Worm (Caenorhabditis elegans): ENCODE measurements around the gene F44F4.3.
A peak's percentile ranks its signal among the peaks of the same experiment; 100 is the strongest.

Gene F44F4.3

DNA sequence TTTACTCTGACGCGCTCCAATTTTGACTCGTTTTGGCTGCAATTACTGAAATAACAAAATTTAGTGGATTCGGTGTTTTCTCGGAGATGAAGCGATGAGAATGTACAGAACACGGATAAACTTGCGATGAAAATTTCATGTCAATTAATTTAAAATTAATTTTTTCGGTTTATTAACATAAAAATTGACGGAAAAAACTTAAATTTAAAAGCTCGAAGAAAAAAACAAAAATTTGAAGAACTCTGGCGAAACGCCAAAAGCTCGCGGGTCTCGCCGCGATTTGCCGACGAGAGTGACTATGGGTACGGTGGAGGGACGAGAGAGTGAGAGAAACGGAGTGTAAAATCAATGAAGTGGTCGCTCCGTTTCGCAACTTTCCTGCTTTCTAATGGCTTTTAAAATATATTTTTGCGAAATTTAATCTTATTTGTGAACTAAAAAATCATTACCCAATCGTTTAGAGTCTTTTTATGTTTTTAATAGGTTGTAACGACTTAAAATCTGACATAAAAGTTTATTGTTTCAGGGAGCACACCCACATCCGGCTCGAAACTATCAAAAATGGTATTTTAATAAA is 17.0 kb downstream of the F44F4.3 start, which contains the start of the genes gmps-1 and cap-2:
Gene gmps-1, minus strand, starts transcription at position 51 of the 577 bp plus-strand sequence.
Gene cap-2, plus strand, starts transcription at position 527 of the 577 bp plus-strand sequence.
- TF ChIP-seq B0310.2 (tag; optimal IDR thresholded peaks at IDR 0.05) (no peak), aly-1 (tag; optimal IDR thresholded peaks at IDR 0.05) (no peak), F13C5.2 (tag; optimal IDR thresholded peaks at IDR 0.05) (peak; percentile 88), sea-1 (GFP tag; conservative IDR thresholded peaks at IDR 0.05) (0 out of 2 replicates have a peak, but pooled peaks have one; percentile 17), pes-1 (GFP tag; IDR thresholded peaks at IDR 0.05) (peak; percentile 61), ceh-36 (tag; optimal IDR thresholded peaks at IDR 0.05) (no peak), flt-1 (GFP tag; IDR thresholded peaks at IDR 0.05) (peak; percentile 9; the same call in 1 of the 2 replicates), ama-1 (optimal IDR thresholded peaks at IDR 0.05) (no peak)

DNA sequence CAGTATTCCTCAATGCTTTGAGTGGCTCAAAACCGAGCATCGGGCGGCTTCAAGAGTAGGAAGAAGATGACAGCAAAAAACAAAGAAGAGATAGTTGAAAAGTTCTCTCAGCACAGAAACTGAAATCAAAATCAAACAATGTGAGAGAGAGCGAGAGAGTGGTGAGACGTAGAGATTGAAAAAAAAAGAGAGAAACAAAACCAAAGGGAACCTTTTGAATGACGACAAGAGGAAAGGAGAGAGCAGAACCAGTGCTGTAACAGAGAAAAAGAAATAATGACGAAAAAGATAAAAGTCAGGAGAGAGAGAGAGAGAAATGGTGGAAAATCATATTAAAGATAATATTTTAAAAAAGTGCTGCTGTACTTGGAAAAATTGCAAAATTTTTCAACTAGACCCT is 18.5 kb downstream of the F44F4.3 start:
- TF ChIP-seq sea-1 (GFP tag; conservative IDR thresholded peaks at IDR 0.05) (no peak), B0310.2 (tag; optimal IDR thresholded peaks at IDR 0.05) (no peak), tbx-11 (GFP tag; IDR thresholded peaks at IDR 0.05) (no peak), ama-1 (optimal IDR thresholded peaks at IDR 0.05) (no peak), ceh-13 (GFP tag; optimal IDR thresholded peaks at IDR 0.05) (no peak), hmbx-1 (tag; optimal IDR thresholded peaks at IDR 0.05) (no peak), hmg-4 (GFP tag; optimal IDR thresholded peaks at IDR 0.05) (no peak), flt-1 (GFP tag; IDR thresholded peaks at IDR 0.05) (no peak), F13C5.2 (tag; optimal IDR thresholded peaks at IDR 0.05) (no peak), aly-1 (tag; optimal IDR thresholded peaks at IDR 0.05) (no peak), tbx-37 (GFP tag; conservative IDR thresholded peaks at IDR 0.05) (no peak), scrt-1 (GFP tag; IDR thresholded peaks at IDR 0.05) (no peak), pes-1 (GFP tag; IDR thresholded peaks at IDR 0.05) (no peak), ets-7 (tag; optimal IDR thresholded peaks at IDR 0.05) (no peak), tra-4 (tag; optimal IDR thresholded peaks at IDR 0.05) (no peak), ceh-36 (tag; optimal IDR thresholded peaks at IDR 0.05) (no peak), hnd-1 (tag; optimal IDR thresholded peaks at IDR 0.05) (no peak)

DNA sequence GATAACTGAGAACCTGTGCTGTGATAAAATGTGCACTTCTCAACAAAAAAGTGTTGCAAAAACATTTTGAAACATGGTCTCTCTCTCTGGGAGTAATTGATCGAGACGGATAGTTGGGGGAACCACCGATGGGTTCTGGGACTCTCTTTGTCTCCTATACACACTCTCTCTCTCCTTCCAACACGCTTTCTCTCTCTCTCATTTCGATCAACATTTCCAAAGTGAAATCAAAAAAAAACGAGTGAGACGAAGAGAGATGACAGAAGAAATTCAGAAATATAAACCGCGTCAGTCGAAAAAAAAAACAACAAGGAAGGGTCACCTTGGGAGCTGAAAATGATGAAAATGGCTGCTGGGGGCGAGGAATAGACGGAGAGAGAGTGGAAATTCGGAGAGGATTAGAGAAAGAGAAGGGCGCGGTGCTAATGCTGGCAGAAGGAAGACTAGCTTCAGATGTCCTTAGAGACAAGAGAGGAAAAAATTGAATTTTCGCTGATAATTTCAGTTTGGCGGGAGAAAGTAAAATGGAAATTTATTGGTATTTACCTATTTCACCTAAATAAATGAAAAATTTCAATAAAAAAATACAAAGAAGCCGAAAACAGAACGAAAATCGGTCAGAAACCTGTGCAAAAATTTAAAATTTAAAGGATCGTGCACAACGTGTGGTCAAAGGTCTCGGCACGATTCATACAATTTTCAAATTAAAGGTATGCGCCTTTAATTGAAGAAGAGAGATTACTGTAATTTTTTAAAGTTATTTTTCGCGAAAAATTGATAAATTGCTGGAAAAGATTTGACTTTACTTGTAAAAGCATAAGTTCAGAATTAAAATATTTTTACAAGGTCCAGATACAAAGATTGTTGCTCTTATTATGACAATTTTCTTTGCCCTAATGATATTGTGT is 22.7 kb downstream of the F44F4.3 start:
- no peak for TF ChIP-seq hnd-1 (tag; optimal IDR thresholded peaks at IDR 0.05)
- TF ChIP-seq sea-1 (GFP tag; conservative IDR thresholded peaks at IDR 0.05): no peak
- no peak for TF ChIP-seq tra-4 (tag; optimal IDR thresholded peaks at IDR 0.05)
- no peak for TF ChIP-seq hmbx-1 (tag; optimal IDR thresholded peaks at IDR 0.05)
- no peak for TF ChIP-seq scrt-1 (GFP tag; IDR thresholded peaks at IDR 0.05)
- TF ChIP-seq tbx-11 (GFP tag; IDR thresholded peaks at IDR 0.05): no peak
- no peak for TF ChIP-seq ceh-13 (GFP tag; optimal IDR thresholded peaks at IDR 0.05)
- no peak for TF ChIP-seq B0310.2 (tag; optimal IDR thresholded peaks at IDR 0.05)
- TF ChIP-seq aly-1 (tag; optimal IDR thresholded peaks at IDR 0.05): no peak
- no peak for TF ChIP-seq flt-1 (GFP tag; IDR thresholded peaks at IDR 0.05)
- TF ChIP-seq hmg-4 (GFP tag; optimal IDR thresholded peaks at IDR 0.05): no peak
- no peak for TF ChIP-seq ceh-36 (tag; optimal IDR thresholded peaks at IDR 0.05)
- TF ChIP-seq F13C5.2 (tag; optimal IDR thresholded peaks at IDR 0.05): no peak
- no peak for TF ChIP-seq ama-1 (optimal IDR thresholded peaks at IDR 0.05)
- TF ChIP-seq tbx-37 (GFP tag; conservative IDR thresholded peaks at IDR 0.05): no peak
- no peak for TF ChIP-seq ets-7 (tag; optimal IDR thresholded peaks at IDR 0.05)
- TF ChIP-seq pes-1 (GFP tag; IDR thresholded peaks at IDR 0.05): no peak

DNA sequence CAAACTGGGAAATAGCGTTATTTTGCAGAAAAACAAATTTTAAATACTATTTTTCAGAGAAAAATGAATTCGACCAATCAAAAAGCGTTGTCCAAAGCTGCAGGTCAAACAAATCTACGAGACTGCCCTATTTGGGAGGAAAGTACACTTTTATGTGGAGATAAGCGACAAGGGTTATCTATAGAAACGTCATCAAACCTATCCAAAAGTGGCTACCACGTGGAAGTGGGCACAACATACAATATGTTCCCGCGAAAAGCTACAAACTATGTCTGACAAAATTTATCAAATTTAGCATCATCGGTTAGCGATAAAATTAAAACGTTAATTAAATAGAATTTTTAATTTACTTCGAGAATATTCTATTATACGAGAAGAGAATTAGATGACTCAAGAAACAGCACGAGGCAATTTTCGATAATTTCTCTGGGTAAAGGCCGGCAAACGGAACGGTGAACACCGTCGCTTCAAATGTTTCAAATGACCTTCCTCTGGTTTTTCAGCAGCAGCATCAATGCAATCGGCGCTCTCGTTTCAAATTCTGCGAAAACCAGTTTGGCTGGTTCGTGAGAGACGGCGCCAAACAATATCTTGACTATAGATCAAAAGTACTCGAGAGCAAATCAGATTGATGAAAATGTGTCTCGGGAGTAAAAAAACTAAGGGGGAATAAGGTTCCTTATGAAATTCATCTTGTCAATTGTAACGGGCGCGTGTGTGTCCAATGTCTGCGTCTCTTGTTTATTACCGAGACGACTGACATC is 23.8 kb downstream of the F44F4.3 start:
- TF ChIP-seq tbx-37 (GFP tag; conservative IDR thresholded peaks at IDR 0.05) (no peak), aly-1 (tag; optimal IDR thresholded peaks at IDR 0.05) (no peak), flt-1 (GFP tag; IDR thresholded peaks at IDR 0.05) (no peak), hnd-1 (tag; optimal IDR thresholded peaks at IDR 0.05) (no peak), scrt-1 (GFP tag; IDR thresholded peaks at IDR 0.05) (no peak), ama-1 (optimal IDR thresholded peaks at IDR 0.05) (no peak), sea-1 (GFP tag; conservative IDR thresholded peaks at IDR 0.05) (no peak), ceh-36 (tag; optimal IDR thresholded peaks at IDR 0.05) (no peak), tbx-11 (GFP tag; IDR thresholded peaks at IDR 0.05) (no peak), B0310.2 (tag; optimal IDR thresholded peaks at IDR 0.05) (no peak), ceh-13 (GFP tag; optimal IDR thresholded peaks at IDR 0.05) (no peak)

DNA sequence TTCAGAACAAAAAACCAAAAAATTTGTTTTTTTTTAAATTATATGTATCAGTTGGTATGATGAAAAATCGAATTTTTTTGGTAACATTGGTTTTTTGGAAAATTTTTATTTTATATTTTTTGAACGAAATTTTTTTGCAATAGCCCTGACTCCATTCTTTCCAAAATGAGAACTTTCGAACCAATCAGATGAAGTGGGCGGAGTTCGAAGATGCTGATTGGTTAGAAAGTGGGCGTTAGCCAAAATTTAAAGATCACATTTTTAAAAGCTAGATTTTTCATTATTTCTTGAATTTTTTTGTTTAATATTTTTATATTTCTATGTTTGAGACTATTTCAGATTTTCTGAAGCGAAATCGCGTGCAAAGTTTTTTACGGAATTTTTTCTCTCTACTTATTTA is 24.4 kb downstream of the F44F4.3 start:
- TF ChIP-seq tra-4 (tag; optimal IDR thresholded peaks at IDR 0.05) (no peak), ama-1 (optimal IDR thresholded peaks at IDR 0.05) (no peak), hnd-1 (tag; optimal IDR thresholded peaks at IDR 0.05) (no peak), hmg-4 (GFP tag; optimal IDR thresholded peaks at IDR 0.05) (no peak)

DNA sequence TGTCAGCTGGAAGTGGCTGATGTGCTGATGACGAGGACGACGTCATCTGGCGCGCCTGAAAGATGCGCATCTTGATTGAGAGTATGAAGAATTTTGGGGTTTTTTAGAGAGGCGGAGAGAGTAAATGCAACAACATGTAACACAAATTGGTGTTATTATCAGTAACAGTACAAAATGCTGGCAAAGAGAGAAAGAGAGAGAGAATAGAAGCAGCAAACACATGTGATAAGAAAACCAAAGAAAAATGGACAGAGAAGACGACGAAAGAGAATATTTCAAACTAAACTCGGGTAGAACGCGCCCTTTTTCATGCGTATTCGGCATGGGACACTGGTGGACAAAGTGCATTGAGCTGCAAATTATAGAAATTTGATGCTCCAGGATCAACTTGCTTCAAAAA is 24.9 kb downstream of the F44F4.3 start, which contains the start of gene M106.3:
Gene M106.3, minus strand, starts transcription at position 70 of the 400 bp plus-strand sequence.
- TF ChIP-seq sea-1 (GFP tag; conservative IDR thresholded peaks at IDR 0.05): no peak

DNA sequence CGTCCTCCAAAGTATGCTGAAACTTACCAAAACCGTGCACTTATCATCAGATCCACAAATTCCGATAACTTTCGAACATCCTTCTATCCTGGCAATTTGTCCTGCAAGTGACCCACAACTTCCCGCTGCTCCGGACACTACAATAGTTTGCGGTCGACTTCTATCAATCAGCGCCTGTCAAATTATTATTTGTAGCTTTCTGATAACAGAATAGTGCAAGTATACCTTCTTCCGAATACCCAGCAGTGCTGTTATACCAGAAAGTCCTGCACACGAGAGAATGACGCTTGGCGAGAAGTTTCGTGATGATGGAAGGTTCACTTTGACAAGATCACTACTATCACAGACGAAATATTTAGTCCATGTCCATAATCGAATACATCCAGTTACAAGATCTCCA is 26.4 kb downstream of the F44F4.3 start:
- TF ChIP-seq flt-1 (GFP tag; IDR thresholded peaks at IDR 0.05) (no peak), tbx-11 (GFP tag; IDR thresholded peaks at IDR 0.05) (no peak), hnd-1 (tag; optimal IDR thresholded peaks at IDR 0.05) (no peak), aly-1 (tag; optimal IDR thresholded peaks at IDR 0.05) (no peak)

Measured in whole organism, early embryonic.